Worm (Caenorhabditis elegans) whole organism, L4/young adult: ENCODE results near the gene F58B4.3.

Experiments
- W03F9.2 ChIP-seq: fragments of 150-350 bp; optimal IDR thresholded peaks from 2 replicates; lab custom pipeline; 2014; ENCODE audit warnings: missing biosample characterization, missing genetic modification characterization
- dao-5 ChIP-seq: sonication (generic microtip); optimal IDR thresholded peaks from 2 replicates; lab custom pipeline; 2016; ENCODE audit warnings: missing genotype, missing genetic modification characterization, moderate library complexity, missing compliant biosample characterization
- him-1 ChIP-seq: sonication (generic microtip); optimal IDR thresholded peaks from 2 replicates; lab custom pipeline; 2016; ENCODE audit warnings: missing genotype, missing genetic modification reagents, missing genetic modification characterization, missing compliant biosample characterization

The F58B4.3 gene

ce11 chrV:10897106-10897171, 32.7 kb upstream of the F58B4.3 start, which contains the start of gene sec-61.G:
TSS of gene sec-61.G (minus strand) at chrV:10897143.
- no peak for TF ChIP-seq dao-5
- TF ChIP-seq him-1: no peak
- no peak for TF ChIP-seq W03F9.2 (tag; lab: Kevin White, UChicago)

ce11 chrV:10897172-10897571, 32.4 kb upstream of the F58B4.3 start:
- TF ChIP-seq him-1 (peak; percentile 97), dao-5 (peak; percentile 43), W03F9.2 (tag; lab: Kevin White, UChicago) (peak; percentile 97)

ce11 chrV:10898107-10898506, 31.5 kb upstream of the F58B4.3 start, which contains the start of gene F32D8.7:
TSS of gene F32D8.7 (plus strand) at chrV:10898435.
- no peak for TF ChIP-seq W03F9.2 (tag; lab: Kevin White, UChicago)
- TF ChIP-seq him-1: no peak
- no peak for TF ChIP-seq dao-5

ce11 chrV:10898629-10899028, 31.0 kb upstream of the F58B4.3 start:
- no peak for TF ChIP-seq dao-5
- no peak for TF ChIP-seq him-1
- TF ChIP-seq W03F9.2 (tag; lab: Kevin White, UChicago): no peak

ce11 chrV:10901125-10901524, 28.5 kb upstream of the F58B4.3 start, which contains the start of gene spp-16:
TSS of gene spp-16 (minus strand) at chrV:10901303.
- no peak for TF ChIP-seq dao-5
- TF ChIP-seq W03F9.2 (tag; lab: Kevin White, UChicago): no peak
- no peak for TF ChIP-seq him-1

- TF ChIP-seq dao-5: no peak
- TF ChIP-seq W03F9.2 (tag; lab: Kevin White, UChicago): no peak
Observed at ce11 chrV:10902682-10903081, 26.9 kb upstream of the F58B4.3 start, which contains the start of gene F32D8.8. TSS of gene F32D8.8 (minus strand) at chrV:10902782.

ce11 chrV:10903748-10904147, 25.9 kb upstream of the F58B4.3 start, which contains the start of gene F32D8.15:
TSS of gene F32D8.15 (plus strand) at chrV:10904048.
- TF ChIP-seq W03F9.2 (tag; lab: Kevin White, UChicago): no peak

- TF ChIP-seq him-1: no peak
- no peak for TF ChIP-seq W03F9.2 (tag; lab: Kevin White, UChicago)
- TF ChIP-seq dao-5: no peak
Observed at ce11 chrV:10904795-10905194, 24.8 kb upstream of the F58B4.3 start.

ce11 chrV:10909071-10909470, 20.5 kb upstream of the F58B4.3 start, which contains the start of gene zzz-1:
TSS of gene zzz-1 (minus strand) at chrV:10909171.
- TF ChIP-seq W03F9.2 (tag; lab: Kevin White, UChicago) (no peak), dao-5 (no peak), him-1 (no peak)

- TF ChIP-seq him-1 (no peak), W03F9.2 (tag; lab: Kevin White, UChicago) (no peak), dao-5 (no peak)
Observed at ce11 chrV:10909959-10910358, 19.7 kb upstream of the F58B4.3 start.

- no peak for TF ChIP-seq dao-5
- no peak for TF ChIP-seq him-1
- TF ChIP-seq W03F9.2 (tag; lab: Kevin White, UChicago): no peak
Observed at ce11 chrV:10915922-10916321, 13.7 kb upstream of the F58B4.3 start.

- TF ChIP-seq him-1 (no peak), W03F9.2 (tag; lab: Kevin White, UChicago) (no peak), dao-5 (no peak)
Observed at ce11 chrV:10918373-10918772, 11.2 kb upstream of the F58B4.3 start, which contains the start of gene F58B4.2. TSS of gene F58B4.2 (minus strand) at chrV:10918473.

- TF ChIP-seq dao-5 (no peak), him-1 (no peak), W03F9.2 (tag; lab: Kevin White, UChicago) (no peak)
Observed at ce11 chrV:10921747-10922146, 7.9 kb upstream of the F58B4.3 start, which contains the start of gene nas-31. TSS of gene nas-31 (minus strand) at chrV:10921847.

- no peak for TF ChIP-seq dao-5
- TF ChIP-seq W03F9.2 (tag; lab: Kevin White, UChicago): no peak
- TF ChIP-seq him-1: no peak
Observed at ce11 chrV:10923229-10923628, 6.4 kb upstream of the F58B4.3 start, which contains the start of gene F58B4.7. TSS of gene F58B4.7 (minus strand) at chrV:10923329.

ce11 chrV:10924731-10925130, 4.9 kb upstream of the F58B4.3 start, which contains the start of gene F58B4.6:
TSS of gene F58B4.6 (plus strand) at chrV:10925031.
- TF ChIP-seq W03F9.2 (tag; lab: Kevin White, UChicago): no peak
- TF ChIP-seq dao-5: no peak
- TF ChIP-seq him-1: no peak

ce11 chrV:10925658-10926057, 4.0 kb upstream of the F58B4.3 start:
- TF ChIP-seq W03F9.2 (tag; lab: Kevin White, UChicago): no peak
- TF ChIP-seq dao-5: no peak
- TF ChIP-seq him-1: no peak
